Fruit fly (Drosophila melanogaster) whole organism, embryonic: Measurements from ENCODE around the gene CG43400.

Experiments
- Atf6 ChIP-seq: fragments of 200-800 bp; sonication (Bioruptor generic); IDR thresholded peaks from 2 replicates; pipeline ENCODE4 v1.3.6; 2022; ENCODE audit warnings: missing biosample characterization, missing genetic modification characterization
- CG10321 ChIP-seq: fragments of 200-800 bp; sonication (Bioruptor generic); IDR thresholded peaks from 2 replicates; pipeline ENCODE4 v1.3.6; 2022; ENCODE audit warnings: missing biosample characterization, missing genetic modification characterization
- CG13624 ChIP-seq: fragments of 200-800 bp; sonication (Bioruptor generic); optimal IDR thresholded peaks from 2 replicates; lab custom pipeline; 2016; ENCODE audit warnings: missing biosample characterization, missing genetic modification characterization
- CG13894 ChIP-seq: fragments of 200-800 bp; sonication (Bioruptor generic); optimal IDR thresholded peaks from 3 replicates; lab custom pipeline; 2018; ENCODE audit warnings: missing biosample characterization, mild to moderate bottlenecking, missing genetic modification characterization, moderate library complexity
- CG14050 ChIP-seq: fragments of 200-800 bp; sonication (Bioruptor generic); IDR thresholded peaks from 3 replicates; pipeline ENCODE4 v1.3.6; 2022; ENCODE audit warnings: missing biosample characterization, missing genetic modification characterization
- CG15269 ChIP-seq: fragments of 200-800 bp; sonication (Bioruptor generic); optimal IDR thresholded peaks from 2 replicates; lab custom pipeline; 2018; ENCODE audit warnings: missing biosample characterization, mild to moderate bottlenecking, missing genetic modification characterization, moderate library complexity
- CG1647 ChIP-seq: fragments of 200-800 bp; sonication (Bioruptor generic); optimal IDR thresholded peaks from 3 replicates; lab custom pipeline; 2016; ENCODE audit warnings: missing biosample characterization, missing genetic modification characterization
- CG18262 ChIP-seq: fragments of 200-800 bp; optimal IDR thresholded peaks from 3 replicates; lab custom pipeline; 2019; ENCODE audit warnings: missing biosample characterization, mild to moderate bottlenecking, missing genetic modification characterization, moderate library complexity
- CG18619 ChIP-seq: fragments of 200-800 bp; sonication (Bioruptor generic); optimal IDR thresholded peaks from 3 replicates; lab custom pipeline; 2017; ENCODE audit warnings: missing biosample characterization, mild to moderate bottlenecking, missing genetic modification characterization
- CG2202 ChIP-seq: fragments of 200-800 bp; sonication (Bioruptor generic); optimal IDR thresholded peaks from 2 replicates; lab custom pipeline; 2018; ENCODE audit warnings: missing biosample characterization, mild to moderate bottlenecking, missing genetic modification characterization
- CG31224 ChIP-seq: fragments of 200-800 bp; sonication (Bioruptor generic); IDR thresholded peaks from 2 replicates; pipeline ENCODE4 v1.3.6; 2022; ENCODE audit warnings: missing biosample characterization, missing genetic modification characterization
- CG43689 ChIP-seq: fragments of 200-800 bp; sonication (Bioruptor generic); IDR thresholded peaks from 2 replicates; pipeline ENCODE4 v1.3.6; 2022; ENCODE audit warnings: missing biosample characterization, missing genetic modification characterization
- CG5180 ChIP-seq: fragments of 200-800 bp; sonication (Bioruptor generic); optimal IDR thresholded peaks from 3 replicates; lab custom pipeline; 2017; ENCODE audit warnings: missing biosample characterization, missing genetic modification characterization, mild to moderate bottlenecking, moderate library complexity, missing genetic modification reagents
- CG6791 ChIP-seq: fragments of 200-800 bp; sonication (Bioruptor generic); IDR thresholded peaks from 3 replicates; pipeline ENCODE4 v1.3.6; 2022; ENCODE audit warnings: missing biosample characterization, missing genetic modification characterization; ENCODE audit not compliant: partially characterized antibody
- CG8281 ChIP-seq: fragments of 200-800 bp; sonication (Bioruptor generic); optimal IDR thresholded peaks from 2 replicates; lab custom pipeline; 2018; ENCODE audit warnings: missing biosample characterization, mild to moderate bottlenecking, missing genetic modification characterization, moderate library complexity
- CG8478 ChIP-seq: fragments of >200 bp; optimal IDR thresholded peaks from 2 replicates; lab custom pipeline; 2018
- CG9215 ChIP-seq: fragments of 200-800 bp; sonication (Bioruptor generic); IDR thresholded peaks from 2 replicates; pipeline ENCODE4 v1.3.6; 2022; ENCODE audit warnings: missing biosample characterization, missing genetic modification characterization
- CG9437 ChIP-seq: fragments of 200-800 bp; sonication (Bioruptor generic); optimal IDR thresholded peaks from 2 replicates; lab custom pipeline; 2018; ENCODE audit warnings: missing biosample characterization, mild to moderate bottlenecking, missing genetic modification characterization
- CG9797 ChIP-seq: fragments of 200-800 bp; sonication (Bioruptor generic); optimal IDR thresholded peaks from 3 replicates; lab custom pipeline; 2018; ENCODE audit warnings: missing biosample characterization, mild to moderate bottlenecking, missing genetic modification characterization
- E2f1 ChIP-seq: fragments of 200-800 bp; sonication (Bioruptor generic); IDR thresholded peaks from 2 replicates; pipeline ENCODE4 v1.3.6; 2022; ENCODE audit warnings: missing biosample characterization, missing genetic modification characterization
- E2f2 ChIP-seq: fragments of 200-800 bp; sonication (Bioruptor generic); IDR thresholded peaks from 2 replicates; pipeline ENCODE4 v1.3.6; 2022; ENCODE audit warnings: missing biosample characterization, missing genetic modification characterization
- GATAe ChIP-seq: fragments of 200-800 bp; sonication (Bioruptor generic); conservative IDR thresholded peaks from 2 replicates; pipeline ENCODE4 v1.3.6; 2022; ENCODE audit warnings: missing biosample characterization, missing genetic modification characterization
- HHEX ChIP-seq: fragments of 200-800 bp; sonication (Bioruptor generic); optimal IDR thresholded peaks from 3 replicates; lab custom pipeline; 2017; ENCODE audit warnings: missing biosample characterization, mild to moderate bottlenecking, missing genetic modification characterization, missing genetic modification reagents
- Kr ChIP-seq: fragments of 200-800 bp; sonication (Bioruptor generic); optimal IDR thresholded peaks from 2 replicates; lab custom pipeline; 2017; ENCODE audit warnings: missing biosample characterization, mild to moderate bottlenecking, missing genetic modification characterization
- MESR4 ChIP-seq: fragments of 200-800 bp; sonication (Bioruptor generic); optimal IDR thresholded peaks from 2 replicates; lab custom pipeline; 2018; ENCODE audit warnings: missing biosample characterization, mild to moderate bottlenecking, missing genetic modification characterization, moderate library complexity
- Mrtf ChIP-seq: fragments of 200-800 bp; sonication (Bioruptor generic); IDR thresholded peaks from 3 replicates; pipeline ENCODE4 v1.3.6; 2022; ENCODE audit warnings: missing biosample characterization, missing genetic modification characterization
- Neu2 ChIP-seq: fragments of 200-800 bp; sonication (Bioruptor generic); optimal IDR thresholded peaks from 3 replicates; lab custom pipeline; 2016; ENCODE audit warnings: missing biosample characterization, missing genetic modification characterization, borderline replicate concordance
- NfI ChIP-seq: fragments of 200-800 bp; sonication (Bioruptor generic); optimal IDR thresholded peaks from 3 replicates; lab custom pipeline; 2018; ENCODE audit warnings: missing biosample characterization, mild to moderate bottlenecking, missing genetic modification characterization, moderate library complexity
- Ravus ChIP-seq: fragments of 200-800 bp; sonication (Bioruptor generic); IDR thresholded peaks from 2 replicates; pipeline ENCODE4 v1.3.6; 2022; ENCODE audit warnings: missing biosample characterization, missing genetic modification characterization
- Side ChIP-seq: fragments of 200-800 bp; sonication (Bioruptor generic); optimal IDR thresholded peaks from 2 replicates; lab custom pipeline; 2016; ENCODE audit warnings: missing biosample characterization, missing genetic modification characterization
- Sox102F ChIP-seq: fragments of 200-800 bp; sonication (Bioruptor generic); optimal IDR thresholded peaks from 2 replicates; lab custom pipeline; 2018; ENCODE audit warnings: missing biosample characterization, mild to moderate bottlenecking, missing genetic modification characterization, moderate library complexity
- Sry-β ChIP-seq: fragments of 200-800 bp; sonication (Bioruptor generic); optimal IDR thresholded peaks from 2 replicates; lab custom pipeline; 2018; ENCODE audit warnings: missing biosample characterization, mild to moderate bottlenecking, missing genetic modification characterization, moderate library complexity
- Taf1 ChIP-seq: fragments of 200-800 bp; sonication (Bioruptor generic); IDR thresholded peaks from 2 replicates; pipeline ENCODE4 v1.3.6; 2022; ENCODE audit warnings: missing biosample characterization, missing genetic modification characterization
- Usf ChIP-seq: fragments of 200-800 bp; sonication (Bioruptor generic); optimal IDR thresholded peaks from 2 replicates; lab custom pipeline; 2017; ENCODE audit warnings: missing genotype, missing biosample characterization, missing genetic modification characterization
- bowl ChIP-seq: fragments of 200-800 bp; sonication (Bioruptor generic); IDR thresholded peaks from 2 replicates; pipeline ENCODE4 v1.3.6; 2022; ENCODE audit warnings: missing biosample characterization, missing genetic modification characterization
- br ChIP-seq: fragments of >200 bp; optimal IDR thresholded peaks from 2 replicates; lab custom pipeline; 2017
- bsh ChIP-seq, 2 experiments: fragments of 200-800 bp; sonication (Bioruptor generic); optimal IDR thresholded peaks; 2 replicates each; lab custom pipeline; 2017 to 2018; ENCODE audit warnings: mild to moderate bottlenecking in 2 of 2, missing biosample characterization in 2 of 2, missing genetic modification characterization in 2 of 2, moderate library complexity in 1 of 2
- cato ChIP-seq: fragments of 200-800 bp; sonication (Bioruptor generic); optimal IDR thresholded peaks from 2 replicates; lab custom pipeline; 2016; ENCODE audit warnings: missing biosample characterization, missing genetic modification characterization, borderline replicate concordance
- chif ChIP-seq, 2 experiments: fragments of 200-800 bp; sonication (Bioruptor generic); optimal IDR thresholded peaks; 3 replicates each; lab custom pipeline; 2016; ENCODE audit warnings: missing biosample characterization in 2 of 2, missing genetic modification characterization in 2 of 2
- croc ChIP-seq: fragments of 200-800 bp; sonication (Bioruptor generic); conservative IDR thresholded peaks from 3 replicates; pipeline ENCODE4 v1.3.6; 2022; ENCODE audit warnings: missing biosample characterization, missing genetic modification characterization
- dmrt99B ChIP-seq: fragments of 200-800 bp; sonication (Bioruptor generic); optimal IDR thresholded peaks from 2 replicates; lab custom pipeline; 2018; ENCODE audit warnings: missing biosample characterization, mild to moderate bottlenecking, missing genetic modification characterization, moderate library complexity
- fu2 ChIP-seq: fragments of 200-800 bp; sonication (Bioruptor generic); optimal IDR thresholded peaks from 2 replicates; lab custom pipeline; 2016; ENCODE audit warnings: missing biosample characterization, missing genetic modification characterization
- gfzf ChIP-seq: fragments of 200-800 bp; sonication (Bioruptor generic); optimal IDR thresholded peaks from 2 replicates; lab custom pipeline; 2016; ENCODE audit warnings: missing biosample characterization, mild to moderate bottlenecking, missing genetic modification characterization, moderate library complexity
- gsb ChIP-seq: fragments of 200-800 bp; sonication (Bioruptor generic); IDR thresholded peaks from 2 replicates; pipeline ENCODE4 v1.3.6; 2022; ENCODE audit warnings: missing biosample characterization, missing genetic modification characterization
- gt ChIP-seq: fragments of 200-800 bp; sonication (Bioruptor generic); IDR thresholded peaks from 2 replicates; pipeline ENCODE4 v1.3.6; 2022; ENCODE audit warnings: missing biosample characterization, missing genetic modification characterization
- ind ChIP-seq: fragments of 200-800 bp; sonication (Bioruptor generic); optimal IDR thresholded peaks from 3 replicates; lab custom pipeline; 2016; ENCODE audit warnings: missing biosample characterization, missing genetic modification characterization
- lmd ChIP-seq: fragments of 200-800 bp; sonication (Bioruptor generic); IDR thresholded peaks from 2 replicates; pipeline ENCODE4 v1.3.6; 2022; ENCODE audit warnings: missing biosample characterization, missing genetic modification characterization
- pb ChIP-seq: fragments of 200-800 bp; sonication (Bioruptor generic); optimal IDR thresholded peaks from 3 replicates; lab custom pipeline; 2016; ENCODE audit warnings: missing biosample characterization, missing genetic modification characterization
- sens-2 ChIP-seq: fragments of 200-800 bp; sonication (Bioruptor generic); IDR thresholded peaks from 2 replicates; pipeline ENCODE4 v1.3.6; 2022; ENCODE audit warnings: missing biosample characterization, missing genetic modification characterization
- trem ChIP-seq: fragments of 200-800 bp; optimal IDR thresholded peaks from 3 replicates; lab custom pipeline; 2019; ENCODE audit warnings: missing biosample characterization, mild to moderate bottlenecking, missing genetic modification characterization, moderate library complexity
- ttk ChIP-seq: fragments of 200-800 bp; sonication (Bioruptor generic); IDR thresholded peaks from 2 replicates; pipeline ENCODE4 v2.1.2; 2022; ENCODE audit warnings: missing biosample characterization, missing genetic modification characterization

The CG43400 gene

DNA sequence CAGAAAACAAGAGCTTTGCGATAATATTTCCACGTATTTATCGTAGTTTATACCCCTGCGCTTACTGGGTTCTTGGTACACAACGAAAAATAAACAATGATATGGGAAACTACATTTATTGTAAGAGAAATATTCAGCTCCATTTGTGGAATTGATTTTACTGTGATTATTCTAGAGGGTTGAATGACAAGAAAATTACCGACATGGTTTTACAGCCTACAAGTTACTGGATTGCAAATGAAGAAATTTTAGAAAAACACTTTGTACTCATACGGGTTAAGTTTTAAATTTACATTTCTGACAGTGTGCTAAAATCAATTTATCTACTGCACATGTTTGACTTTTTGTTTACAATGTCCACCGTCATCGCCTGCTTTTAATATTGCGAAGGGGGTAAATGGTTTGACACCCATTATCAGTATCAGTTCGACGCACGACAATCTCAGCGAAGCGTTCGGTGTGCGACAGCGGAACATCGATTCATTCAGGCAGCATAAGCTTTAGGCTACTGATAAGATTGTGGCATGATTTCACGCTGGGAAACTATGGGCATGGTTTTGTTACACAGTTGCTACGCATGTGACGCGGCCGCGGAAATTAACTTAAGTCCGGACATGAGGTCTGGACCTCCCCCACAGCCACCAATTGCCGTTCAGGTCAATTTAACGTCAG, 28.6 kb upstream of the CG43400 start (continued):
- TF ChIP-seq GATAe (GFP tag; lab: Robert Waterston, UW) (peak; percentile 61), CG43689 (GFP tag; lab: Robert Waterston, UW) (no peak), chif (GFP tag; optimal IDR thresholded peaks at IDR 0.05; lab: Kevin White, UChicago) (peak; percentile 1 to 30), Mrtf (GFP tag; lab: Robert Waterston, UW) (no peak), gt (GFP tag; lab: Robert Waterston, UW) (no peak), dmrt99B (tag; lab: Kevin White, UChicago) (peak; percentile 42), lmd (GFP tag; lab: Robert Waterston, UW) (no peak), sens-2 (peak; percentile 27; the same call in 1 of the 2 replicates), CG9797 (no peak), CG2202 (no peak), E2f1 (GFP tag; lab: Robert Waterston, UW) (no peak), croc (GFP tag; lab: Robert Waterston, UW) (no peak), CG8478 (lab: Kevin White, UChicago) (no peak), CG10321 (GFP tag; lab: Robert Waterston, UW) (no peak), Side (GFP tag; lab: Kevin White, UChicago) (peak; percentile 5), CG15269 (tag; lab: Kevin White, UChicago) (peak; percentile 27), MESR4 (GFP tag; lab: Kevin White, UChicago) (no peak), br (lab: Kevin White, UChicago) (no peak), CG18262 (tag; lab: Kevin White, UChicago) (peak; percentile 41), CG13624 (GFP tag; lab: Kevin White, UChicago) (peak; percentile 41), CG5180 (GFP tag; lab: Kevin White, UChicago) (peak; percentile 71), Sox102F (GFP tag; lab: Kevin White, UChicago) (peak; percentile 35), Usf (GFP tag; lab: Kevin White, UChicago) (no peak), pb (GFP tag; lab: Kevin White, UChicago) (no peak), NfI (GFP tag; lab: Kevin White, UChicago) (peak; percentile 8), CG14050 (no peak), HHEX (GFP tag; lab: Kevin White, UChicago) (no peak), bowl (GFP tag; lab: Robert Waterston, UW) (no peak), Sry-β (no peak), Ravus (GFP tag; lab: Robert Waterston, UW) (no peak), gsb (GFP tag; lab: Robert Waterston, UW) (no peak), CG9215 (GFP tag; lab: Robert Waterston, UW) (no peak), Kr (GFP tag; lab: Kevin White, UChicago) (no peak), cato (GFP tag; lab: Kevin White, UChicago) (no peak), bsh (GFP tag; optimal IDR thresholded peaks at IDR 0.05; lab: Kevin White, UChicago) (peak in 1 of 2 experiments; percentile 56), CG1647 (GFP tag; lab: Kevin White, UChicago) (no peak), CG13894 (tag; lab: Kevin White, UChicago) (peak; percentile 13), CG18619 (GFP tag; lab: Kevin White, UChicago) (peak; percentile 42), E2f2 (GFP tag; lab: Robert Waterston, UW) (0 out of 2 replicates have a peak, but pooled peaks have one; percentile 13), fu2 (GFP tag; lab: Kevin White, UChicago) (no peak), gfzf (GFP tag; lab: Kevin White, UChicago) (no peak), ttk (GFP tag; lab: Robert Waterston, UW) (no peak), ind (GFP tag; lab: Kevin White, UChicago) (peak; percentile 17), CG6791 (GFP tag; lab: Robert Waterston, UW) (no peak), Taf1 (GFP tag; lab: Robert Waterston, UW) (no peak), CG8281 (no peak), trem (no peak), Neu2 (no peak), Atf6 (GFP tag; lab: Robert Waterston, UW) (0 out of 2 replicates have a peak, but pooled peaks have one; percentile 15), CG9437 (GFP tag; lab: Kevin White, UChicago) (no peak), CG31224 (no peak)
